Fruit fly (Drosophila melanogaster): Measurements from ENCODE around the gene CG33170.
A peak's percentile ranks its signal among the peaks of the same experiment; 100 is the strongest.

CG33170 gene

dm6 chr3L:22836768-22837167, 27.6 kb upstream of the CG33170 start, which contains the start of the genes CG11226 and CG45428:
CG11226 (plus strand) TSS chr3L:22837068.
CG45428 (minus strand) TSS chr3L:22837070.
- TF ChIP-seq Hr78 (GFP tag; optimal IDR thresholded peaks at IDR 0.05): no peak
- no peak for TF ChIP-seq usp (GFP tag; optimal IDR thresholded peaks at IDR 0.05)
- no peak for TF ChIP-seq Vsx2 (GFP tag; optimal IDR thresholded peaks at IDR 0.05; ENCODE audit: partially characterized antibody)
- TF ChIP-seq woc (GFP tag; optimal IDR thresholded peaks at IDR 0.05): no peak
- TF ChIP-seq rgr (GFP tag; optimal IDR thresholded peaks at IDR 0.05): no peak
- TF ChIP-seq Dfd (GFP tag; optimal IDR thresholded peaks at IDR 0.05): no peak
- no peak for TF ChIP-seq CG9705 (GFP tag; optimal IDR thresholded peaks at IDR 0.05)

dm6 chr3L:22837651-22838614, 26.5 kb upstream of the CG33170 start:
- TF ChIP-seq Rel (GFP tag; optimal IDR thresholded peaks at IDR 0.05) (no peak), Rel (tag; optimal IDR thresholded peaks at IDR 0.05) (peak; percentile 30), Dif (GFP tag; optimal IDR thresholded peaks at IDR 0.05; ENCODE audit: partially characterized antibody) (peak; percentile 39), CrebA (GFP tag; optimal IDR thresholded peaks at IDR 0.05; ENCODE audit: borderline replicate concordance) (peak; percentile 79), jim (GFP tag; optimal IDR thresholded peaks at IDR 0.05) (peak; percentile 91), Hr78 (GFP tag; optimal IDR thresholded peaks at IDR 0.05) (no peak), ey (GFP tag; optimal IDR thresholded peaks at IDR 0.05) (no peak), psq (GFP tag; optimal IDR thresholded peaks at IDR 0.05) (peak; percentile 23), OdsH (GFP tag; optimal IDR thresholded peaks at IDR 0.05) (peak; percentile 16), dl (GFP tag; optimal IDR thresholded peaks at IDR 0.05; ENCODE audit: insufficient read depth in 1 of 2, partially characterized antibody in 2 of 2) (peak in 1 of 2 experiments; percentile 60), lola (GFP tag; optimal IDR thresholded peaks at IDR 0.05) (no peak), h (GFP tag; optimal IDR thresholded peaks at IDR 0.05) (peak; percentile 14)

- TF ChIP-seq usp (GFP tag; optimal IDR thresholded peaks at IDR 0.05) (no peak), Dif (GFP tag; optimal IDR thresholded peaks at IDR 0.05; ENCODE audit: partially characterized antibody) (peak; percentile 5)
These were observed 25.2 kb upstream of the CG33170 start for dm6 chr3L:22839243-22839642.

- no peak for TF ChIP-seq dmrt93B (GFP tag; optimal IDR thresholded peaks at IDR 0.05)
- no peak for TF ChIP-seq lola (GFP tag; optimal IDR thresholded peaks at IDR 0.05)
- no peak for TF ChIP-seq tai (GFP tag; optimal IDR thresholded peaks at IDR 0.05)
- no peak for TF ChIP-seq foxo (GFP tag; optimal IDR thresholded peaks at IDR 0.05)
- peak; percentile 26 for TF ChIP-seq fru (GFP tag; optimal IDR thresholded peaks at IDR 0.05)
- no peak for TF ChIP-seq Jra (GFP tag; optimal IDR thresholded peaks at IDR 0.05)
- no peak for TF ChIP-seq dsf (GFP tag; optimal IDR thresholded peaks at IDR 0.05; ENCODE audit: borderline replicate concordance)
- no peak for TF ChIP-seq pan (optimal IDR thresholded peaks at IDR 0.05)
- TF ChIP-seq CG32264 (GFP tag; optimal IDR thresholded peaks at IDR 0.05): no peak
- TF ChIP-seq Hr83 (GFP tag; optimal IDR thresholded peaks at IDR 0.05; ENCODE audit: poor library complexity, severe bottlenecking): no peak
- TF ChIP-seq GATAd (GFP tag; optimal IDR thresholded peaks at IDR 0.05): no peak
- no peak for TF ChIP-seq Myc (optimal IDR thresholded peaks at IDR 0.05)
- TF ChIP-seq HLH106 (tag; optimal IDR thresholded peaks at IDR 0.05): peak; percentile 14
- peak; percentile 67 for TF ChIP-seq h (GFP tag; optimal IDR thresholded peaks at IDR 0.05)
- TF ChIP-seq sage (GFP tag; optimal IDR thresholded peaks at IDR 0.05): no peak
- TF ChIP-seq CrebA (GFP tag; optimal IDR thresholded peaks at IDR 0.05; ENCODE audit: borderline replicate concordance): peak; percentile 36
- TF ChIP-seq OdsH (GFP tag; optimal IDR thresholded peaks at IDR 0.05): no peak
- TF ChIP-seq br (GFP tag; optimal IDR thresholded peaks at IDR 0.05): peak; percentile 30
- TF ChIP-seq usp (GFP tag; optimal IDR thresholded peaks at IDR 0.05): no peak
- no peak for TF ChIP-seq rgr (GFP tag; optimal IDR thresholded peaks at IDR 0.05)
- no peak for TF ChIP-seq Hnf4 (GFP tag; optimal IDR thresholded peaks at IDR 0.05)
- peak; percentile 68 for TF ChIP-seq Sp1 (GFP tag; optimal IDR thresholded peaks at IDR 0.05)
- no peak for TF ChIP-seq sv (GFP tag; optimal IDR thresholded peaks at IDR 0.05)
- no peak for TF ChIP-seq Mio (GFP tag; optimal IDR thresholded peaks at IDR 0.05)
- peak; percentile 80 for TF ChIP-seq Dif (GFP tag; optimal IDR thresholded peaks at IDR 0.05; ENCODE audit: partially characterized antibody)
- TF ChIP-seq Rel (GFP tag; optimal IDR thresholded peaks at IDR 0.05): no peak
- peak; percentile 47 for TF ChIP-seq Rel (tag; optimal IDR thresholded peaks at IDR 0.05)
- no peak for TF ChIP-seq brk (GFP tag; optimal IDR thresholded peaks at IDR 0.05)
- no peak for TF ChIP-seq N (GFP tag; optimal IDR thresholded peaks at IDR 0.05)
- TF ChIP-seq woc (GFP tag; optimal IDR thresholded peaks at IDR 0.05): no peak
- TF ChIP-seq Hr78 (GFP tag; optimal IDR thresholded peaks at IDR 0.05): no peak
- no peak for TF ChIP-seq CG9705 (GFP tag; optimal IDR thresholded peaks at IDR 0.05)
- peak; percentile 96 for TF ChIP-seq jim (GFP tag; optimal IDR thresholded peaks at IDR 0.05)
- no peak for TF ChIP-seq Dfd (GFP tag; optimal IDR thresholded peaks at IDR 0.05)
- TF ChIP-seq ey (GFP tag; optimal IDR thresholded peaks at IDR 0.05): no peak
- peak; percentile 62 to 72 for TF ChIP-seq dl (GFP tag; optimal IDR thresholded peaks at IDR 0.05; ENCODE audit: insufficient read depth in 1 of 2, partially characterized antibody in 2 of 2)
- peak; percentile 80 for TF ChIP-seq psq (GFP tag; optimal IDR thresholded peaks at IDR 0.05)
- TF ChIP-seq Vsx2 (GFP tag; optimal IDR thresholded peaks at IDR 0.05; ENCODE audit: partially characterized antibody): peak; percentile 90
- TF ChIP-seq Abd-B (GFP tag; optimal IDR thresholded peaks at IDR 0.05): no peak
These were observed 24.6 kb upstream of the CG33170 start for dm6 chr3L:22839726-22840228.

All from whole organism, wandering third instar larva.